Fruit fly (Drosophila melanogaster): ENCODE measurements around the gene CG6592.

Gene CG6592

DNA sequence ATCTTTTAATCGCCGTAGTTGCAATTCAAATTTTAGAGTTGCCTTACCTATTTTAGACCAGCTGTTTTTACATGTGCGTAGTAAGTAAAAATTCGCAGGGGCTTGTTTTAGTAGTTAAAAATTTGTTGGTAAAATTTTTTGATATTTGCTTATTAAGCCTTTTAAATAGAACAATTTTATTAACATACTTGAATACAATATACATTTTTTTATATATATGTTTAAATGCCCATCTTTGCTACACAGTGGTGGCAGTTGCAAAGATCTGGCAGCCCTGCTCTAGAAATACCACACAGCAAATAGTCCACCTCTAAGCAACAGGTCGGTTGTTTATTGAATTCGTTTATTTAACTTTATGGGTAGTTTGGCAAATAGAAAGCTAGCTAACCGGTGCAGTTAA is 35.2 kb downstream of the CG6592 start, which contains the start of the genes CG10467 and loj (continued):
- peak; percentile 85 for TF ChIP-seq CG17385 (GFP tag; optimal IDR thresholded peaks at IDR 0.05)
- TF ChIP-seq wek (GFP tag; optimal IDR thresholded peaks at IDR 0.05), result no peak
- TF ChIP-seq cas (GFP tag; IDR thresholded peaks at IDR 0.05), result peak; percentile 94
- peak; percentile 89 for TF ChIP-seq CG8388 (GFP tag; optimal IDR thresholded peaks at IDR 0.05)
- no peak for TF ChIP-seq CG8478 (optimal IDR thresholded peaks at IDR 0.05)
- peak; percentile 57; the same call in 1 of the 3 replicates for TF ChIP-seq z (GFP tag; IDR thresholded peaks at IDR 0.05)
- TF ChIP-seq MTF-1 (GFP tag; optimal IDR thresholded peaks at IDR 0.05; ENCODE audit: borderline replicate concordance), result peak; percentile 84
- TF ChIP-seq CG5180 (GFP tag; optimal IDR thresholded peaks at IDR 0.05), result peak; percentile 67
- TF ChIP-seq sc (optimal IDR thresholded peaks at IDR 0.05), result no peak
- peak; percentile 85 for TF ChIP-seq sc (GFP tag; optimal IDR thresholded peaks at IDR 0.05)
- TF ChIP-seq CG4282 (GFP tag; optimal IDR thresholded peaks at IDR 0.05), result peak; percentile 43
- peak; percentile 92 for TF ChIP-seq Max (GFP tag; optimal IDR thresholded peaks at IDR 0.05)
- no peak for TF ChIP-seq corto (GFP tag; optimal IDR thresholded peaks at IDR 0.05)
- peak; percentile 53; the same call in 1 of the 2 replicates for TF ChIP-seq CG42726 (GFP tag; IDR thresholded peaks at IDR 0.05; ENCODE audit: partially characterized antibody)
- TF ChIP-seq exex (tag; optimal IDR thresholded peaks at IDR 0.05), result peak; percentile 81
- TF ChIP-seq Dfd (GFP tag; optimal IDR thresholded peaks at IDR 0.05), result peak in 1 of 2 experiments; percentile 35
- no peak for TF ChIP-seq CG1832 (GFP tag; optimal IDR thresholded peaks at IDR 0.05)
- TF ChIP-seq CG10654 (GFP tag; optimal IDR thresholded peaks at IDR 0.05), result peak; percentile 96
- peak; percentile 97 for TF ChIP-seq tgo (GFP tag; IDR thresholded peaks at IDR 0.05)
- TF ChIP-seq CG10147 (GFP tag; optimal IDR thresholded peaks at IDR 0.05), result peak; percentile 92
- TF ChIP-seq crol (GFP tag; IDR thresholded peaks at IDR 0.05), result peak; percentile 47; the same call in 1 of the 2 replicates
- TF ChIP-seq CG18599 (GFP tag; optimal IDR thresholded peaks at IDR 0.05), result peak; percentile 94
- TF ChIP-seq ro (GFP tag; IDR thresholded peaks at IDR 0.05), result peak; percentile 91
- TF ChIP-seq CG10209 (GFP tag; optimal IDR thresholded peaks at IDR 0.05), result peak; percentile 95
- peak; percentile 84 for TF ChIP-seq CkIIα-i1 (GFP tag; IDR thresholded peaks at IDR 0.05)
- TF ChIP-seq Ets97D (GFP tag; optimal IDR thresholded peaks at IDR 0.05), result peak; percentile 65
- no peak for TF ChIP-seq CG12769 (tag; optimal IDR thresholded peaks at IDR 0.05)
- no peak for TF ChIP-seq yki (optimal IDR thresholded peaks at IDR 0.05)
- peak; percentile 96 for TF ChIP-seq CG12659 (GFP tag; optimal IDR thresholded peaks at IDR 0.05)
- peak; percentile 97 for TF ChIP-seq CG14710 (tag; optimal IDR thresholded peaks at IDR 0.05)
- peak; percentile 97 for TF ChIP-seq CG30403 (GFP tag; optimal IDR thresholded peaks at IDR 0.05)
- peak; percentile 50 for TF ChIP-seq CG10565 (GFP tag; optimal IDR thresholded peaks at IDR 0.05)
- peak; percentile 63 for TF ChIP-seq CG3995 (GFP tag; optimal IDR thresholded peaks at IDR 0.05)
- peak; percentile 46 for TF ChIP-seq hb (GFP tag; IDR thresholded peaks at IDR 0.05; ENCODE audit: partially characterized antibody)
- TF ChIP-seq luna (GFP tag; optimal IDR thresholded peaks at IDR 0.05), result peak; percentile 5
- peak; percentile 97 for TF ChIP-seq CG4617 (GFP tag; optimal IDR thresholded peaks at IDR 0.05; ENCODE audit: borderline replicate concordance)
- no peak for TF ChIP-seq bigmax (GFP tag; optimal IDR thresholded peaks at IDR 0.05)
- peak; percentile 99 for TF ChIP-seq Rfx (GFP tag; IDR thresholded peaks at IDR 0.05)
- peak; percentile 73 for TF ChIP-seq CG7987 (GFP tag; optimal IDR thresholded peaks at IDR 0.05)
- TF ChIP-seq ind (GFP tag; optimal IDR thresholded peaks at IDR 0.05), result peak; percentile 98
- TF ChIP-seq phol (tag; optimal IDR thresholded peaks at IDR 0.05), result peak; percentile 98
- TF ChIP-seq CG4707 (GFP tag; optimal IDR thresholded peaks at IDR 0.05), result peak; percentile 73
- TF ChIP-seq Dp (GFP tag; optimal IDR thresholded peaks at IDR 0.05), result peak; percentile 72
- TF ChIP-seq zfh1 (GFP tag; IDR thresholded peaks at IDR 0.05), result peak; percentile 97
- peak; percentile 32 for TF ChIP-seq da (GFP tag; optimal IDR thresholded peaks at IDR 0.05)
- TF ChIP-seq br (optimal IDR thresholded peaks at IDR 0.05), result no peak
- TF ChIP-seq disco-r (GFP tag; optimal IDR thresholded peaks at IDR 0.05), result peak; percentile 5
- TF ChIP-seq pros (GFP tag; optimal IDR thresholded peaks at IDR 0.05), result no peak
- TF ChIP-seq MBD-R2 (GFP tag; IDR thresholded peaks at IDR 0.05), result peak; percentile 99
- no peak for TF ChIP-seq mld (GFP tag; IDR thresholded peaks at IDR 0.05; ENCODE audit: partially characterized antibody)
- TF ChIP-seq unpg (GFP tag; optimal IDR thresholded peaks at IDR 0.05), result peak; percentile 96

All from whole organism, embryonic.